Fruit fly (Drosophila melanogaster) whole organism, adult: ENCODE measurements around the gene Pep.

Experiments used
- CG11617 ChIP-seq: fragments of 200-800 bp; sonication (Bioruptor generic); optimal IDR thresholded peaks from 2 replicates; lab custom pipeline; 2017; ENCODE audit warnings: mild to moderate bottlenecking, missing biosample characterization, missing genetic modification reagents, missing genetic modification characterization
- CG12768 ChIP-seq: fragments of 200-800 bp; sonication (Bioruptor generic); optimal IDR thresholded peaks from 2 replicates; lab custom pipeline; 2017; ENCODE audit warnings: missing biosample characterization, missing genetic modification characterization, mild to moderate bottlenecking, moderate library complexity, missing genetic modification reagents
- CG14711 ChIP-seq: fragments of 200-800 bp; sonication (Bioruptor generic); optimal IDR thresholded peaks from 2 replicates; lab custom pipeline; 2018; ENCODE audit warnings: missing biosample characterization, mild to moderate bottlenecking, missing genetic modification characterization, moderate library complexity
- CG1620 ChIP-seq: fragments of 200-800 bp; sonication (Bioruptor generic); optimal IDR thresholded peaks from 2 replicates; lab custom pipeline; 2016; ENCODE audit warnings: missing biosample characterization, missing genetic modification characterization
- CG33017 ChIP-seq: fragments of 200-800 bp; sonication (Bioruptor generic); optimal IDR thresholded peaks from 2 replicates; lab custom pipeline; 2018; ENCODE audit warnings: missing biosample characterization, mild to moderate bottlenecking, missing genetic modification characterization, moderate library complexity
- CG5204 ChIP-seq: fragments of 200-800 bp; sonication (Bioruptor generic); optimal IDR thresholded peaks from 2 replicates; lab custom pipeline; 2016; ENCODE audit warnings: missing biosample characterization, missing genetic modification characterization
- CG7045 ChIP-seq: fragments of 200-800 bp; sonication (Bioruptor generic); optimal IDR thresholded peaks from 2 replicates; lab custom pipeline; 2017; ENCODE audit warnings: missing biosample characterization, mild to moderate bottlenecking, missing genetic modification characterization
- CG7101 ChIP-seq: fragments of 200-800 bp; sonication (Bioruptor generic); optimal IDR thresholded peaks from 2 replicates; lab custom pipeline; 2018; ENCODE audit warnings: missing biosample characterization, mild to moderate bottlenecking, missing genetic modification characterization, moderate library complexity
- Clk ChIP-seq: fragments of 200-800 bp; sonication (Bioruptor generic); optimal IDR thresholded peaks from 2 replicates; lab custom pipeline; 2017; ENCODE audit warnings: missing biosample characterization, missing genetic modification characterization
- Crg-1 ChIP-seq: fragments of 200-800 bp; sonication (Bioruptor generic); optimal IDR thresholded peaks from 2 replicates; lab custom pipeline; 2016; ENCODE audit warnings: missing biosample characterization, missing genetic modification characterization
- Hr96 ChIP-seq: fragments of 200-800 bp; sonication (Bioruptor generic); optimal IDR thresholded peaks from 2 replicates; lab custom pipeline; 2016; ENCODE audit warnings: missing biosample characterization, missing genetic modification characterization
- Mnt ChIP-seq: fragments of 200-800 bp; sonication (Bioruptor generic); optimal IDR thresholded peaks from 2 replicates; lab custom pipeline; 2016; ENCODE audit warnings: missing biosample characterization, mild to moderate bottlenecking, missing genetic modification characterization
- bab1 ChIP-seq: fragments of 200-800 bp; sonication (Bioruptor generic); optimal IDR thresholded peaks from 3 replicates; lab custom pipeline; 2019; ENCODE audit warnings: missing biosample characterization, mild to moderate bottlenecking, missing genetic modification characterization, moderate library complexity
- cic ChIP-seq: fragments of 200-800 bp; sonication (Bioruptor generic); optimal IDR thresholded peaks from 2 replicates; lab custom pipeline; 2017; ENCODE audit warnings: missing biosample characterization, mild to moderate bottlenecking, missing genetic modification characterization, moderate library complexity
- cnc ChIP-seq, 2 experiments: fragments of >200 bp; optimal IDR thresholded peaks; 2 replicates each; lab custom pipeline; 2017
- kay ChIP-seq: fragments of 200-800 bp; sonication (Bioruptor generic); peaks from one replicate; lab custom pipeline; 2016; ENCODE audit warnings: missing biosample characterization, missing genetic modification characterization, borderline replicate concordance
- ovo ChIP-seq: fragments of 200-800 bp; sonication (Bioruptor generic); optimal IDR thresholded peaks from 2 replicates; lab custom pipeline; 2016; ENCODE audit warnings: missing biosample characterization, missing genetic modification characterization
- pad ChIP-seq: fragments of 200-800 bp; sonication (Bioruptor generic); optimal IDR thresholded peaks from 3 replicates; lab custom pipeline; 2017; ENCODE audit warnings: missing biosample characterization, missing genetic modification characterization, mild to moderate bottlenecking, moderate library complexity, missing genetic modification reagents
- tj ChIP-seq: fragments of 200-800 bp; sonication (Bioruptor generic); optimal IDR thresholded peaks from 3 replicates; lab custom pipeline; 2017; ENCODE audit warnings: missing biosample characterization, mild to moderate bottlenecking, missing genetic modification characterization, moderate library complexity
- toe ChIP-seq: fragments of 200-800 bp; sonication (Bioruptor generic); optimal IDR thresholded peaks from 2 replicates; lab custom pipeline; 2016; ENCODE audit warnings: missing biosample characterization, missing genetic modification characterization

Gene Pep

DNA sequence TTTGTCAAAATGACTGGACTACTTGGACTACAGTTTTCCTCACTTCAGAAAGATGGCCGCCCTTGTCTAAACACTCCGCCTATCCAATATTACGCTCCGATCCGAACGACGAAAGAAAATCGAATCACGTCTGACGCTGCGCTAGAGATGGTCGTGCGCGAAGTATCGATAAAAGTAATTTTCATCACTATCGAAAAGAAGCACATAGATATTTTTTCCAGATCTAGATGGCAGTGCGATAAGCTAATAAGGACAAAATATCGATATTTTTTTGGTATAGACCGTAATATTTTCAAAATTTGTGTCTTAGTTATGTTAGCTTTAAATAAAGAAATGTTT is at the start of gene Pep:
Gene Pep, minus strand, starts transcription at position 131 of the 339 bp plus-strand sequence.
- TF ChIP-seq CG12768 (GFP tag; lab: Kevin White, UChicago) (no peak), CG33017 (tag; lab: Kevin White, UChicago) (no peak), Hr96 (no peak), bab1 (GFP tag; lab: Kevin White, UChicago) (peak; percentile 57), cnc (optimal IDR thresholded peaks at IDR 0.05; lab: Kevin White, UChicago) (no peak), CG14711 (peak; percentile 18), tj (GFP tag; lab: Kevin White, UChicago) (no peak), kay (GFP tag; lab: Kevin White, UChicago) (peak; percentile 81), Mnt (peak; percentile 54), ovo (GFP tag; lab: Kevin White, UChicago) (peak; percentile 5), CG1620 (GFP tag; lab: Kevin White, UChicago) (peak; percentile 60), CG11617 (no peak), CG7045 (GFP tag; lab: Kevin White, UChicago) (no peak), cic (GFP tag; lab: Kevin White, UChicago) (peak; percentile 21), CG7101 (tag; lab: Kevin White, UChicago) (peak; percentile 52), toe (GFP tag; lab: Kevin White, UChicago) (peak; percentile 31), pad (GFP tag; lab: Kevin White, UChicago) (no peak), Clk (GFP tag; lab: Kevin White, UChicago) (no peak), Crg-1 (GFP tag; lab: Kevin White, UChicago) (no peak), CG5204 (GFP tag; lab: Kevin White, UChicago) (no peak)

- no peak for TF ChIP-seq pad (GFP tag; lab: Kevin White, UChicago)
- no peak for TF ChIP-seq Crg-1 (GFP tag; lab: Kevin White, UChicago)
- no peak for TF ChIP-seq CG12768 (GFP tag; lab: Kevin White, UChicago)
- no peak for TF ChIP-seq CG14711
- TF ChIP-seq CG11617, result no peak
- TF ChIP-seq CG1620 (GFP tag; lab: Kevin White, UChicago), result no peak
- no peak for TF ChIP-seq CG5204 (GFP tag; lab: Kevin White, UChicago)
These were observed 44.8 kb upstream of the Pep start, which contains the start of gene Ccn for dm6 chr3L:17689579-17690191. Gene Ccn (plus strand): TSS chr3L:17690015.

dm6 chr3L:17671768-17672167 is 26.9 kb upstream of the Pep start:
- no peak for TF ChIP-seq CG1620 (GFP tag; lab: Kevin White, UChicago)
- TF ChIP-seq bab1 (GFP tag; lab: Kevin White, UChicago), result no peak
- TF ChIP-seq kay (GFP tag; lab: Kevin White, UChicago), result no peak

DNA sequence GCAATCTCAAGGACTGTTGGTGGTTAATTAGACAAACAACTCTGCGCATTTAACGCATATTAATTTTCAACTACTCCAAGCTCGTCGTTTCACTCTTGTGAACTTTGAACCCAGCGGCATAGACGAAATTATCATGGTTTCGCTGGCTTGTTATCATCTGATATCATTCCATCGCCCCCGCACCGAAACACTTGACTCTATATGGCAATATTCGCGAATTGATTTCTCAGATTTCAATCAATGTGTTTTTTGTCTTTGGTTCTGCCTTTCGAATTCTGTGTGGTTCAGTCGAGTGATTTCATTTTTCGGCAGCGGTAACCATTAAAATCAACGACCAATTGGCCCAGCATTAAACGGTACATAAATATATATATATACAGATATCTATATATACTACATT is 26.5 kb upstream of the Pep start, which contains the start of gene CG34251:
Gene CG34251, plus strand, starts transcription at position 301 of the 400 bp plus-strand sequence.
- TF ChIP-seq Crg-1 (GFP tag; lab: Kevin White, UChicago) (no peak), CG12768 (GFP tag; lab: Kevin White, UChicago) (no peak), toe (GFP tag; lab: Kevin White, UChicago) (no peak), cic (GFP tag; lab: Kevin White, UChicago) (no peak), Clk (GFP tag; lab: Kevin White, UChicago) (no peak), bab1 (GFP tag; lab: Kevin White, UChicago) (no peak)

dm6 chr3L:17668945-17669779 is 24.3 kb upstream of the Pep start, which contains the start of gene Crtc:
Gene Crtc (minus strand): TSS chr3L:17669234.
- TF ChIP-seq Crg-1 (GFP tag; lab: Kevin White, UChicago), result no peak
- TF ChIP-seq bab1 (GFP tag; lab: Kevin White, UChicago), result peak; percentile 60
- peak; percentile 11 for TF ChIP-seq Mnt
- TF ChIP-seq cic (GFP tag; lab: Kevin White, UChicago), result no peak
- TF ChIP-seq CG11617, result no peak
- TF ChIP-seq Clk (GFP tag; lab: Kevin White, UChicago), result peak; percentile 25
- peak; percentile 35 for TF ChIP-seq CG7101 (tag; lab: Kevin White, UChicago)
- TF ChIP-seq ovo (GFP tag; lab: Kevin White, UChicago), result peak; percentile 24
- peak; percentile 20 for TF ChIP-seq CG1620 (GFP tag; lab: Kevin White, UChicago)
- TF ChIP-seq cnc (optimal IDR thresholded peaks at IDR 0.05; lab: Kevin White, UChicago), result no peak
- peak; percentile 76 for TF ChIP-seq CG14711
- peak; percentile 45 for TF ChIP-seq toe (GFP tag; lab: Kevin White, UChicago)
- no peak for TF ChIP-seq CG5204 (GFP tag; lab: Kevin White, UChicago)
- peak; percentile 2 for TF ChIP-seq CG12768 (GFP tag; lab: Kevin White, UChicago)
- TF ChIP-seq Hr96, result peak; percentile 18

dm6 chr3L:17668386-17668944 is 23.6 kb upstream of the Pep start:
- TF ChIP-seq ovo (GFP tag; lab: Kevin White, UChicago) (peak; percentile 14), CG14711 (no peak), CG1620 (GFP tag; lab: Kevin White, UChicago) (no peak), pad (GFP tag; lab: Kevin White, UChicago) (no peak), cic (GFP tag; lab: Kevin White, UChicago) (no peak), tj (GFP tag; lab: Kevin White, UChicago) (peak; percentile 83), Clk (GFP tag; lab: Kevin White, UChicago) (no peak), Hr96 (no peak), toe (GFP tag; lab: Kevin White, UChicago) (no peak), CG5204 (GFP tag; lab: Kevin White, UChicago) (no peak), CG33017 (tag; lab: Kevin White, UChicago) (no peak), CG12768 (GFP tag; lab: Kevin White, UChicago) (peak; percentile 4), CG7045 (GFP tag; lab: Kevin White, UChicago) (no peak), cnc (optimal IDR thresholded peaks at IDR 0.05; lab: Kevin White, UChicago) (no peak)
